Worm (Caenorhabditis elegans): ENCODE data around the gene srlf-7.

Gene srlf-7

ce11 chrIV:7184597-7184996 is 4.5 kb upstream of the srlf-7 start, which contains the start of gene clec-179:
Gene clec-179, minus strand, starts transcription at chrIV:7184697.
- TF ChIP-seq nhr-28 (tag; optimal IDR thresholded peaks at IDR 0.05) = no peak

DNA sequence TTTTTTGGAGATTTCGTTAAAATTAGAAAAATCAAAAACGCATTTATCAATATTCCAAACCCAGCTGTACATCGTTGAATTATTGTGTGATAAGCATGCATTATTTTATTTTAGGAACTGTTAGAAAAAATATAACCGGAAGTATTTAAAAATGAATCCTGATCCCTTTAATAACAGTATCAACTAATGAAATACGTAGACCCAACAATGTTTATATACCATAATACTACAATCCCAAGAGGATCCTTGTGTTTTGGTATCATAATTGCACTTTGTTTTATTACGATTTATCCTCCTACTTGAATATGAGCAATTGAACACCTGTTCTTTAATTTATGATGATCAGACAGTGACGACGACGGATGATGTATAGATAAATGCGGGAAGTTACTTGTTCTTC is 2.3 kb upstream of the srlf-7 start, which contains the start of gene str-249:
str-249 (minus strand) TSS at position 101 of the 400 bp plus-strand sequence.
- TF ChIP-seq nhr-77 (tag; optimal IDR thresholded peaks at IDR 0.05) = no peak
- no peak for TF ChIP-seq nhr-19 (GFP tag; conservative IDR thresholded peaks at IDR 0.05)
- TF ChIP-seq zag-1 (tag; optimal IDR thresholded peaks at IDR 0.05) = no peak
- no peak for TF ChIP-seq aly-2 (tag; optimal IDR thresholded peaks at IDR 0.05)
- no peak for TF ChIP-seq nhr-85 (tag)
- no peak for TF ChIP-seq ama-1 (optimal IDR thresholded peaks at IDR 0.05)
- no peak for TF ChIP-seq mef-2 (tag; optimal IDR thresholded peaks at IDR 0.05)
- TF ChIP-seq zip-4 (GFP tag; optimal IDR thresholded peaks at IDR 0.05) = no peak
- TF ChIP-seq nhr-71 (tag; optimal IDR thresholded peaks at IDR 0.05) = no peak
- no peak for TF ChIP-seq unc-98 (GFP tag; IDR thresholded peaks at IDR 0.05)
- no peak for TF ChIP-seq sox-4 (tag; optimal IDR thresholded peaks at IDR 0.05)
- no peak for TF ChIP-seq elt-2 (tag; optimal IDR thresholded peaks at IDR 0.05)
- no peak for TF ChIP-seq nhr-20 (tag; optimal IDR thresholded peaks at IDR 0.05)
- no peak for TF ChIP-seq blmp-1 (tag; optimal IDR thresholded peaks at IDR 0.05)
- no peak for TF ChIP-seq lin-15B (tag; optimal IDR thresholded peaks at IDR 0.05)
- no peak for TF ChIP-seq pax-3 (tag; optimal IDR thresholded peaks at IDR 0.05)
- TF ChIP-seq lin-13 (GFP tag; optimal IDR thresholded peaks at IDR 0.05) = no peak
- TF ChIP-seq fkh-10 (GFP tag; optimal IDR thresholded peaks at IDR 0.05) = no peak
- no peak for TF ChIP-seq rnt-1 (tag; optimal IDR thresholded peaks at IDR 0.05)
- no peak for TF ChIP-seq pag-3 (tag; optimal IDR thresholded peaks at IDR 0.05; ENCODE audit: borderline replicate concordance, insufficient read depth)

ce11 chrIV:7188030-7188429 is 1.1 kb upstream of the srlf-7 start, which contains the start of gene C42D4.13:
Gene C42D4.13, minus strand, starts transcription at chrIV:7188130.
- no peak for TF ChIP-seq lin-35 (GFP tag; optimal IDR thresholded peaks at IDR 0.05)
- no peak for TF ChIP-seq grh-1 (GFP tag; IDR thresholded peaks at IDR 0.05)
- TF ChIP-seq pqm-1 (tag; optimal IDR thresholded peaks at IDR 0.05) = no peak
- TF ChIP-seq C04F5.9 (tag; optimal IDR thresholded peaks at IDR 0.05) = no peak
- no peak for TF ChIP-seq ztf-4 (tag; optimal IDR thresholded peaks at IDR 0.05)
- no peak for TF ChIP-seq nhr-47 (tag; optimal IDR thresholded peaks at IDR 0.05)
- no peak for TF ChIP-seq mdl-1 (tag; optimal IDR thresholded peaks at IDR 0.05)
- no peak for TF ChIP-seq lin-13 (GFP tag; optimal IDR thresholded peaks at IDR 0.05)
- no peak for TF ChIP-seq swsn-7 (tag; optimal IDR thresholded peaks at IDR 0.05)
- no peak for TF ChIP-seq jun-1 (tag; optimal IDR thresholded peaks at IDR 0.05)
- TF ChIP-seq unc-86 (tag; optimal IDR thresholded peaks at IDR 0.05) = no peak
- TF ChIP-seq zag-1 (tag; optimal IDR thresholded peaks at IDR 0.05) = no peak
- TF ChIP-seq nhr-28 (tag; optimal IDR thresholded peaks at IDR 0.05) = no peak
- no peak for TF ChIP-seq lin-14 (GFP tag; optimal IDR thresholded peaks at IDR 0.05)
- TF ChIP-seq unc-30 (tag; optimal IDR thresholded peaks at IDR 0.05) = no peak
- no peak for TF ChIP-seq nhr-76 (tag; optimal IDR thresholded peaks at IDR 0.05)
- no peak for TF ChIP-seq unc-130 (tag; optimal IDR thresholded peaks at IDR 0.05)
- no peak for TF ChIP-seq unc-98 (GFP tag; IDR thresholded peaks at IDR 0.05)

- TF ChIP-seq fos-1 (tag; optimal IDR thresholded peaks at IDR 0.05) = no peak
- TF ChIP-seq lin-35 (GFP tag; optimal IDR thresholded peaks at IDR 0.05) = peak in 1 of 2 experiments; percentile 28
- TF ChIP-seq ceh-63 (GFP tag; optimal IDR thresholded peaks at IDR 0.05) = no peak
- TF ChIP-seq elt-2 (tag; optimal IDR thresholded peaks at IDR 0.05) = peak; percentile 89
- no peak for TF ChIP-seq ces-1 (GFP tag; optimal IDR thresholded peaks at IDR 0.05)
- TF ChIP-seq nhr-77 (tag; optimal IDR thresholded peaks at IDR 0.05) = no peak
- TF ChIP-seq jun-1 (tag; optimal IDR thresholded peaks at IDR 0.05) = peak; percentile 49
- peak; percentile 27 for TF ChIP-seq nhr-90 (tag; optimal IDR thresholded peaks at IDR 0.05; ENCODE audit: poor library complexity)
- TF ChIP-seq unc-30 (tag; optimal IDR thresholded peaks at IDR 0.05) = no peak
- TF ChIP-seq lin-14 (GFP tag; optimal IDR thresholded peaks at IDR 0.05) = peak; percentile 56
- TF ChIP-seq nhr-71 (tag; optimal IDR thresholded peaks at IDR 0.05) = peak; percentile 69
- no peak for TF ChIP-seq unc-62 (GFP tag; optimal IDR thresholded peaks at IDR 0.05)
- peak; percentile 22 for TF ChIP-seq blmp-1 (tag; optimal IDR thresholded peaks at IDR 0.05)
- TF ChIP-seq egl-13 (tag; optimal IDR thresholded peaks at IDR 0.05) = no peak
- peak in 3 of 6 experiments; percentile 6 to 73 (median 56) for TF ChIP-seq elt-3 (tag; optimal IDR thresholded peaks at IDR 0.05)
- TF ChIP-seq nhr-20 (tag; optimal IDR thresholded peaks at IDR 0.05) = peak; percentile 38
- no peak for TF ChIP-seq ceh-88 (GFP tag; IDR thresholded peaks at IDR 0.05)
Observed at ce11 chrIV:7190409-7190808, 1.3 kb downstream of the srlf-7 start.

Data from whole organism, L1 larva.